Worm (Caenorhabditis elegans) whole organism, L3 larva: ENCODE measurements around the gene T01G5.8.

ENCODE experiments used
- ZK546.5 ChIP-seq: sonication (generic microtip); optimal IDR thresholded peaks from 2 replicates; lab custom pipeline; 2017; ENCODE audit warnings: missing biosample characterization, missing genetic modification characterization
- ceh-82 ChIP-seq: fragments of 150-350 bp; optimal IDR thresholded peaks from 2 replicates; lab custom pipeline; 2014; ENCODE audit warnings: missing biosample characterization, missing genetic modification characterization
- daf-12 ChIP-seq: fragments of 150-350 bp; optimal IDR thresholded peaks from 2 replicates; lab custom pipeline; 2014; ENCODE audit warnings: missing biosample characterization, missing genetic modification reagents, missing genetic modification characterization
- elt-2 ChIP-seq: sonication (generic microtip); optimal IDR thresholded peaks from 2 replicates; lab custom pipeline; 2016; ENCODE audit warnings: missing genetic modification reagents, mild to moderate bottlenecking, missing genetic modification characterization, missing compliant biosample characterization
- lin-39 ChIP-seq: fragments of 150-350 bp; optimal IDR thresholded peaks from 2 replicates; lab custom pipeline; 2018; ENCODE audit warnings: missing biosample characterization, missing genetic modification reagents, missing genetic modification characterization
- nhr-11 ChIP-seq: fragments of 150-350 bp; optimal IDR thresholded peaks from 2 replicates; lab custom pipeline; 2014; ENCODE audit warnings: missing biosample characterization, missing genetic modification characterization
- nhr-12 ChIP-seq: fragments of 150-350 bp; optimal IDR thresholded peaks from 2 replicates; lab custom pipeline; 2014; ENCODE audit warnings: missing biosample characterization, missing genetic modification characterization
- nhr-23 ChIP-seq: fragments of 150-350 bp; optimal IDR thresholded peaks from 2 replicates; lab custom pipeline; 2014; ENCODE audit warnings: missing biosample characterization, missing genetic modification reagents, missing genetic modification characterization
- skn-1 ChIP-seq: fragments of 150-350 bp; optimal IDR thresholded peaks from 2 replicates; lab custom pipeline; 2014; ENCODE audit warnings: missing biosample characterization, missing genetic modification characterization
- ztf-11 ChIP-seq: fragments of 150-350 bp; optimal IDR thresholded peaks from 2 replicates; lab custom pipeline; 2014; ENCODE audit warnings: missing biosample characterization, missing genetic modification characterization

DNA sequence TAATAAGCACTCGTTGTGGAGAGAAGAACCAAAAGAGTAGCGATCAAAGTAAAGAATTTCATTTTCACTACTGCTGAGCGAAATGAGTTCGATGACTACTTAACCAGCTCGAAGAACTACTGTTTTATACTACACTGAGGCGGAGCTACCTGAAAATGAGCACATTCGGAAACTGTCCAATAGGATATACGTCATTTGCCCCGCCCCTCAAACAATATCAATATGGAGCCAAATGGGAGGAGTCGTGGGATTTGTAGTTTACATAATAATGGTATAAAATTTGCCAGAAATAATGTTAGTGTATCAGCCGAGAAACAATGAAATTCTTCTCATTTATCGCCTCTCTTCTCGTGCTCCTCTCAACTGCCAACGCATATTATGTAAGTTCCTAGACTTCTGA, 26.6 kb upstream of the T01G5.8 start, which contains the start of the genes C01G10.5 and C01G10.4:
- TF ChIP-seq ztf-11: no peak
- TF ChIP-seq elt-2 (tag; lab: Kevin White, UChicago): no peak
- no peak for TF ChIP-seq lin-39 (tag; lab: Kevin White, UChicago)
- TF ChIP-seq ZK546.5 (tag; lab: Kevin White, UChicago): no peak
- TF ChIP-seq daf-12 (tag; lab: Kevin White, UChicago): no peak
- no peak for TF ChIP-seq nhr-12 (tag; lab: Kevin White, UChicago)
- TF ChIP-seq nhr-23 (tag; lab: Kevin White, UChicago): no peak
- TF ChIP-seq ceh-82 (tag; lab: Kevin White, UChicago): no peak
- TF ChIP-seq skn-1 (tag; lab: Kevin White, UChicago): no peak
- TF ChIP-seq nhr-11: no peak
